Fruit fly (Drosophila melanogaster) whole organism, prepupa: ENCODE results near the gene CG42500.

Experiments used
- Blimp-1 ChIP-seq: fragments of 200-800 bp; sonication (Bioruptor generic); optimal IDR thresholded peaks from 3 replicates; lab custom pipeline; 2017; ENCODE audit warnings: missing biosample characterization, missing genetic modification characterization, mild to moderate bottlenecking, moderate library complexity, missing genetic modification reagents
- CG1621 ChIP-seq: fragments of 200-800 bp; sonication (Bioruptor generic); optimal IDR thresholded peaks from 3 replicates; lab custom pipeline; 2018; ENCODE audit warnings: missing biosample characterization, mild to moderate bottlenecking, missing genetic modification characterization
- CG6792 ChIP-seq: fragments of 200-800 bp; sonication (Bioruptor generic); optimal IDR thresholded peaks from 3 replicates; lab custom pipeline; 2016; ENCODE audit warnings: missing biosample characterization, missing genetic modification characterization
- CG6854 ChIP-seq: fragments of 200-800 bp; sonication (Bioruptor generic); optimal IDR thresholded peaks from 2 replicates; lab custom pipeline; 2017; ENCODE audit warnings: missing biosample characterization, mild to moderate bottlenecking, missing genetic modification characterization
- CG8119 ChIP-seq: fragments of 200-800 bp; sonication (Bioruptor generic); IDR thresholded peaks from 3 replicates; pipeline ENCODE4 v1.3.6; 2022; ENCODE audit warnings: missing biosample characterization, missing genetic modification characterization
- Ets21C ChIP-seq: fragments of 200-800 bp; sonication (Bioruptor generic); optimal IDR thresholded peaks from 3 replicates; lab custom pipeline; 2016; ENCODE audit warnings: missing biosample characterization, missing genetic modification characterization
- Met ChIP-seq: fragments of 200-800 bp; sonication (Bioruptor generic); optimal IDR thresholded peaks from 3 replicates; lab custom pipeline; 2016; ENCODE audit warnings: missing biosample characterization, missing genetic modification characterization
- esn ChIP-seq: fragments of 200-800 bp; sonication (Bioruptor generic); optimal IDR thresholded peaks from 2 replicates; lab custom pipeline; 2016; ENCODE audit warnings: missing biosample characterization, mild to moderate bottlenecking, missing genetic modification characterization, moderate library complexity
- salr ChIP-seq, 2 experiments: fragments of 200-800 bp; sonication (Bioruptor generic); optimal IDR thresholded peaks; 3 replicates each; lab custom pipeline; 2016 to 2018; ENCODE audit warnings: missing biosample characterization in 2 of 2, missing genetic modification characterization in 2 of 2, mild to moderate bottlenecking in 1 of 2

dm6 chr3R:14140912-14141311, 11.5 kb downstream of the CG42500 start:
- TF ChIP-seq CG6792 (GFP tag; lab: Kevin White, UChicago) (no peak), salr (GFP tag; optimal IDR thresholded peaks at IDR 0.05; lab: Kevin White, UChicago) (no peak), CG8119 (GFP tag; lab: Robert Waterston, UW) (no peak), CG6854 (GFP tag; lab: Kevin White, UChicago) (no peak), esn (GFP tag; lab: Kevin White, UChicago) (no peak), Blimp-1 (GFP tag; lab: Kevin White, UChicago) (no peak), CG1621 (tag; lab: Kevin White, UChicago) (no peak), Met (GFP tag; lab: Kevin White, UChicago) (no peak), Ets21C (GFP tag; lab: Kevin White, UChicago) (no peak)
